Worm (Caenorhabditis elegans) whole organism, late embryonic: Measurements from ENCODE around the gene K07F5.15.

Experiments used
- ceh-30 ChIP-seq: fragments of 150-350 bp; optimal IDR thresholded peaks from 2 replicates; lab custom pipeline; 2014; ENCODE audit warnings: missing biosample characterization, missing genetic modification characterization
- hlh-15 ChIP-seq: sonication (generic microtip); optimal IDR thresholded peaks from 2 replicates; lab custom pipeline; 2016; ENCODE audit warnings: missing genetic modification characterization, missing compliant biosample characterization
- pha-2 ChIP-seq: sonication (generic microtip); optimal IDR thresholded peaks from 2 replicates; lab custom pipeline; 2017; ENCODE audit warnings: mild to moderate bottlenecking, missing genetic modification characterization, missing compliant biosample characterization
- unc-86 ChIP-seq: sonication (generic microtip); optimal IDR thresholded peaks from 2 replicates; lab custom pipeline; 2016; ENCODE audit warnings: missing genetic modification characterization, missing compliant biosample characterization

- TF ChIP-seq unc-86 (tag; lab: Kevin White, UChicago) (no peak), ceh-30 (tag; lab: Kevin White, UChicago) (no peak), pha-2 (tag; lab: Kevin White, UChicago) (no peak), hlh-15 (tag; lab: Kevin White, UChicago) (no peak)
These were observed 7.3 kb downstream of the K07F5.15 start for ce11 chrIV:9872210-9872609.
